Fruit fly (Drosophila melanogaster) whole organism, embryonic: ENCODE data around the gene Iru.

Experiments used
- Atf3 ChIP-seq: fragments of 200-800 bp; sonication (Bioruptor generic); optimal IDR thresholded peaks from 3 replicates; lab custom pipeline; 2016; ENCODE audit warnings: missing biosample characterization, missing genetic modification characterization
- Atf6 ChIP-seq: fragments of 200-800 bp; sonication (Bioruptor generic); IDR thresholded peaks from 2 replicates; pipeline ENCODE4 v1.3.6; 2022; ENCODE audit warnings: missing biosample characterization, missing genetic modification characterization
- CG10543 ChIP-seq: fragments of 200-800 bp; sonication (Bioruptor generic); optimal IDR thresholded peaks from 3 replicates; lab custom pipeline; 2017; ENCODE audit warnings: missing biosample characterization, mild to moderate bottlenecking, missing genetic modification characterization, moderate library complexity
- CG10979 ChIP-seq: fragments of 200-800 bp; sonication (Bioruptor generic); optimal IDR thresholded peaks from 2 replicates; lab custom pipeline; 2018; ENCODE audit warnings: missing biosample characterization, mild to moderate bottlenecking, missing genetic modification characterization, moderate library complexity
- CG11247 ChIP-seq: fragments of 200-800 bp; sonication (Bioruptor generic); IDR thresholded peaks from 2 replicates; pipeline ENCODE4 v1.3.6; 2022; ENCODE audit warnings: missing biosample characterization, missing genetic modification characterization
- CG12104 ChIP-seq: fragments of 200-800 bp; sonication (Bioruptor generic); optimal IDR thresholded peaks from 3 replicates; lab custom pipeline; 2016; ENCODE audit warnings: missing biosample characterization, missing genetic modification characterization
- CG12155 ChIP-seq: fragments of 200-800 bp; sonication (Bioruptor generic); optimal IDR thresholded peaks from 3 replicates; lab custom pipeline; 2016; ENCODE audit warnings: missing biosample characterization, missing genetic modification characterization
- CG13287 ChIP-seq: fragments of 200-800 bp; sonication (Bioruptor generic); IDR thresholded peaks from 2 replicates; pipeline ENCODE4 v1.3.6; 2022; ENCODE audit warnings: missing biosample characterization, missing genetic modification characterization; ENCODE audit not compliant: partially characterized antibody
- CG16779 ChIP-seq: fragments of 200-800 bp; sonication (Bioruptor generic); IDR thresholded peaks from 2 replicates; pipeline ENCODE4 v1.3.6; 2022; ENCODE audit warnings: missing biosample characterization, missing genetic modification characterization
- CG16815 ChIP-seq: fragments of 200-800 bp; sonication (Bioruptor generic); optimal IDR thresholded peaks from 3 replicates; lab custom pipeline; 2017; ENCODE audit warnings: missing biosample characterization, mild to moderate bottlenecking, missing genetic modification characterization
- CG17912 ChIP-seq: fragments of 200-800 bp; sonication (Bioruptor generic); optimal IDR thresholded peaks from 2 replicates; lab custom pipeline; 2018; ENCODE audit warnings: missing biosample characterization, mild to moderate bottlenecking, missing genetic modification characterization
- CG1792 ChIP-seq: fragments of 200-800 bp; sonication (Bioruptor generic); optimal IDR thresholded peaks from 2 replicates; lab custom pipeline; 2016; ENCODE audit warnings: missing biosample characterization, missing genetic modification characterization
- CG2116 ChIP-seq: fragments of 200-800 bp; sonication (Bioruptor generic); optimal IDR thresholded peaks from 3 replicates; lab custom pipeline; 2018; ENCODE audit warnings: missing biosample characterization, mild to moderate bottlenecking, missing genetic modification characterization
- CG4730 ChIP-seq: fragments of 200-800 bp; sonication (Bioruptor generic); IDR thresholded peaks from 2 replicates; pipeline ENCODE4 v1.3.6; 2022; ENCODE audit warnings: missing biosample characterization, missing genetic modification characterization
- CG7963 ChIP-seq: fragments of 200-800 bp; sonication (Bioruptor generic); IDR thresholded peaks from 3 replicates; pipeline ENCODE4 v1.3.6; 2022; ENCODE audit warnings: missing biosample characterization, missing genetic modification characterization; ENCODE audit not compliant: partially characterized antibody
- CG9437 ChIP-seq: fragments of 200-800 bp; sonication (Bioruptor generic); optimal IDR thresholded peaks from 2 replicates; lab custom pipeline; 2018; ENCODE audit warnings: missing biosample characterization, mild to moderate bottlenecking, missing genetic modification characterization
- CG9932 ChIP-seq: fragments of 200-800 bp; sonication (Bioruptor generic); IDR thresholded peaks from 2 replicates; pipeline ENCODE4 v1.3.6; 2022; ENCODE audit warnings: missing biosample characterization, missing genetic modification characterization
- CkIIα-i1 ChIP-seq: fragments of 200-800 bp; sonication (Bioruptor generic); IDR thresholded peaks from 2 replicates; pipeline ENCODE4 v1.3.6; 2022; ENCODE audit warnings: missing biosample characterization, missing genetic modification characterization
- Dip3 ChIP-seq: fragments of 200-800 bp; sonication (Bioruptor generic); optimal IDR thresholded peaks from 3 replicates; lab custom pipeline; 2016; ENCODE audit warnings: missing biosample characterization, missing genetic modification characterization
- Doc3 ChIP-seq: fragments of 200-800 bp; sonication (Bioruptor generic); IDR thresholded peaks from 3 replicates; pipeline ENCODE4 v1.3.6; 2022; ENCODE audit warnings: missing biosample characterization, missing genetic modification characterization; ENCODE audit not compliant: partially characterized antibody
- Dp ChIP-seq: fragments of 200-800 bp; sonication (Bioruptor generic); optimal IDR thresholded peaks from 2 replicates; lab custom pipeline; 2018; ENCODE audit warnings: missing biosample characterization, mild to moderate bottlenecking, missing genetic modification characterization, moderate library complexity
- E2f1 ChIP-seq: fragments of 200-800 bp; sonication (Bioruptor generic); IDR thresholded peaks from 2 replicates; pipeline ENCODE4 v1.3.6; 2022; ENCODE audit warnings: missing biosample characterization, missing genetic modification characterization
- Fer2 ChIP-seq: fragments of 200-800 bp; sonication (Bioruptor generic); optimal IDR thresholded peaks from 2 replicates; lab custom pipeline; 2018; ENCODE audit warnings: missing biosample characterization, mild to moderate bottlenecking, missing genetic modification characterization, moderate library complexity
- Hr39 ChIP-seq: fragments of >200 bp; optimal IDR thresholded peaks from 2 replicates; lab custom pipeline; 2017
- Hr51 ChIP-seq, 2 experiments: fragments of 200-800 bp; sonication (Bioruptor generic); optimal IDR thresholded peaks; 2 replicates in 1 of 2; 3 replicates in 1 of 2; lab custom pipeline; 2016 to 2018; ENCODE audit warnings: missing biosample characterization in 2 of 2, missing genetic modification characterization in 2 of 2, mild to moderate bottlenecking in 1 of 2, moderate library complexity in 1 of 2
- Hsf ChIP-seq: fragments of 200-800 bp; sonication (Bioruptor generic); optimal IDR thresholded peaks from 3 replicates; lab custom pipeline; 2016; ENCODE audit warnings: missing biosample characterization, missing genetic modification characterization
- MBD-R2 ChIP-seq: fragments of 200-800 bp; sonication (Bioruptor generic); IDR thresholded peaks from 2 replicates; pipeline ENCODE4 v1.3.6; 2022; ENCODE audit warnings: missing biosample characterization, missing genetic modification characterization
- Max ChIP-seq: fragments of 200-800 bp; sonication (Bioruptor generic); optimal IDR thresholded peaks from 2 replicates; lab custom pipeline; 2016; ENCODE audit warnings: missing biosample characterization, mild to moderate bottlenecking, missing genetic modification characterization
- Med ChIP-seq: fragments of 200-800 bp; sonication (Bioruptor generic); peaks from one replicate; lab custom pipeline; 2016; ENCODE audit warnings: missing biosample characterization, missing genetic modification characterization, mild to moderate bottlenecking, inconsistent platforms, moderate library complexity
- Mes4 ChIP-seq: fragments of 200-800 bp; sonication (Bioruptor generic); optimal IDR thresholded peaks from 2 replicates; lab custom pipeline; 2016; ENCODE audit warnings: missing biosample characterization, missing genetic modification characterization
- Nf-YB ChIP-seq: fragments of 200-800 bp; sonication (Bioruptor generic); optimal IDR thresholded peaks from 3 replicates; lab custom pipeline; 2019; ENCODE audit warnings: missing biosample characterization, mild to moderate bottlenecking, missing genetic modification characterization, moderate library complexity
- Oli ChIP-seq: fragments of 200-800 bp; sonication (Bioruptor generic); optimal IDR thresholded peaks from 2 replicates; lab custom pipeline; 2018; ENCODE audit warnings: missing biosample characterization, mild to moderate bottlenecking, missing genetic modification characterization, moderate library complexity
- ase ChIP-seq: fragments of 200-800 bp; sonication (Bioruptor generic); IDR thresholded peaks from 3 replicates; pipeline ENCODE4 v1.3.6; 2022; ENCODE audit warnings: missing biosample characterization, missing genetic modification characterization
- br ChIP-seq: fragments of >200 bp; optimal IDR thresholded peaks from 2 replicates; lab custom pipeline; 2017
- caup ChIP-seq: fragments of 200-800 bp; sonication (Bioruptor generic); optimal IDR thresholded peaks from 3 replicates; lab custom pipeline; 2017; ENCODE audit warnings: missing biosample characterization, mild to moderate bottlenecking, missing genetic modification characterization, moderate library complexity; ENCODE audit not compliant: severe bottlenecking
- cg ChIP-seq: fragments of 200-800 bp; sonication (Bioruptor generic); optimal IDR thresholded peaks from 3 replicates; lab custom pipeline; 2019; ENCODE audit warnings: missing biosample characterization, mild to moderate bottlenecking, missing genetic modification characterization, moderate library complexity
- dimm ChIP-seq: fragments of 200-800 bp; sonication (Bioruptor generic); IDR thresholded peaks from 2 replicates; pipeline ENCODE4 v1.3.6; 2022; ENCODE audit warnings: missing biosample characterization, missing genetic modification characterization
- eyg ChIP-seq: fragments of 200-800 bp; sonication (Bioruptor generic); optimal IDR thresholded peaks from 3 replicates; lab custom pipeline; 2016; ENCODE audit warnings: missing biosample characterization, missing genetic modification characterization
- fd102C ChIP-seq: fragments of 200-800 bp; sonication (Bioruptor generic); optimal IDR thresholded peaks from 2 replicates; lab custom pipeline; 2018; ENCODE audit warnings: missing biosample characterization, mild to moderate bottlenecking, missing genetic modification characterization, moderate library complexity
- ham ChIP-seq: fragments of 200-800 bp; sonication (Bioruptor generic); IDR thresholded peaks from 2 replicates; pipeline ENCODE4 v1.3.6; 2022; ENCODE audit warnings: missing biosample characterization, missing genetic modification characterization
- kay ChIP-seq: fragments of 200-800 bp; sonication (Bioruptor generic); optimal IDR thresholded peaks from 2 replicates; lab custom pipeline; 2016; ENCODE audit warnings: missing biosample characterization, missing genetic modification characterization
- mld ChIP-seq: fragments of 200-800 bp; sonication (Bioruptor generic); IDR thresholded peaks from 3 replicates; pipeline ENCODE4 v1.3.6; 2022; ENCODE audit warnings: missing biosample characterization, missing genetic modification characterization; ENCODE audit not compliant: partially characterized antibody
- nerfin-1 ChIP-seq: fragments of 200-800 bp; sonication (Bioruptor generic); optimal IDR thresholded peaks from 3 replicates; lab custom pipeline; 2019; ENCODE audit warnings: missing biosample characterization, mild to moderate bottlenecking, missing genetic modification characterization, moderate library complexity
- sens-2 ChIP-seq: fragments of 200-800 bp; sonication (Bioruptor generic); IDR thresholded peaks from 2 replicates; pipeline ENCODE4 v1.3.6; 2022; ENCODE audit warnings: missing biosample characterization, missing genetic modification characterization
- tap ChIP-seq: fragments of 200-800 bp; optimal IDR thresholded peaks from 3 replicates; lab custom pipeline; 2019; ENCODE audit warnings: missing biosample characterization, mild to moderate bottlenecking, missing genetic modification characterization, moderate library complexity
- tio ChIP-seq: fragments of 200-800 bp; sonication (Bioruptor generic); optimal IDR thresholded peaks from 2 replicates; lab custom pipeline; 2017; ENCODE audit warnings: missing biosample characterization, missing genetic modification characterization, inconsistent platforms
- tna ChIP-seq: fragments of 200-800 bp; sonication (Bioruptor generic); IDR thresholded peaks from 2 replicates; pipeline ENCODE4 v1.3.6; 2022; ENCODE audit warnings: missing biosample characterization, missing genetic modification characterization; ENCODE audit not compliant: partially characterized antibody
- toy ChIP-seq: fragments of 200-800 bp; sonication (Bioruptor generic); IDR thresholded peaks from 2 replicates; pipeline ENCODE4 v1.3.6; 2022; ENCODE audit warnings: missing biosample characterization, missing genetic modification characterization
- unc-4 ChIP-seq: fragments of 200-800 bp; sonication (Bioruptor generic); IDR thresholded peaks from 2 replicates; pipeline ENCODE4 v1.3.6; 2022; ENCODE audit warnings: missing biosample characterization, missing genetic modification characterization; ENCODE audit not compliant: partially characterized antibody

Gene Iru

DNA sequence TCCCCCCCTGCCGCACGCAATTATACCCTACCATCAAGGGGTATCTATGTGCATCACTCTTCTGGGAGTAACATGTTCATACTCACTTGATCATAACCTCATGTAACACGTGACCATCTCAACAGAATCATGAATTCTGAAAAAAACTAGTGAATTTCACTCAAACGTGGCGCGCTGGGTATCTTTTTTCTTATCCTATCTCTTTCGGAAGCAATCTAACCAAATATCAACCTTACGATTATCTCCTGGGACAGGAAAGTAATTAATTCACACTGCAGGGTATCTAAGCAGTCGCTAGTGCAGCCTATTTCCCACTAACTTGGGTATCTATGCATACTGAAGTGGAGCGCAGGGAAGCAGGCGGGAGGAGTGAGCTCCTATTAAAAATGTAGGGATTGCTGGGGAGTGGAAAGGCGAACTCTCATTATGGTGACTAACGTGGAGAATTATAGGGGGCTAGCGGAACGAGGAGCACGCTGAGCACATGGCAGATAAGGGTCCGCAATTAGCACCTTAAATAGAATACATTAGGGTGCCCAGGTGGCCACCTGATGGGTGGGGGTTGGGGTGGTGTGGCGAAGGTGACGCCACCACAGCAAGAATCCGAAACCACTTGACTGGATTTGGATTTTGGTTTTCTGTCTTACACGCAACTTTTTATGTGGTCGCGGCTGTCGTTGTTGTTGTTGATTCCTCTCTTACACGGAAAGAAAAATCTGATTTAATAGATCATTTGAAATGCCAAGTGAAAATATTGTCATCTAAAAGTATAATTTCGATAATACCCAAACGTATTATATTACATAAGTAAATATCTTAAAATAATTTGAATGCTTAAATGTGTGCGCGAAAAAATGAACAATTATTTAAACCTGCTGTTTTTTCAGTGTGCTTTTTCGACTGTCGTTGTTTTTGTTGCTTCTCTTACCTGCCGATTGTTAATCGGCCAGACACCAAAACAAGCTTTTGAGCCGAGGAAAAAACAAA lies 49.2 kb downstream of the Iru start (continued):
- TF ChIP-seq Med (GFP tag; lab: Kevin White, UChicago) (peak; percentile 98), tap (tag; lab: Kevin White, UChicago) (peak; percentile 96), CG11247 (no peak), ham (no peak), nerfin-1 (tag; lab: Kevin White, UChicago) (peak; percentile 91), Hsf (GFP tag; lab: Kevin White, UChicago) (peak; percentile 83), CG9437 (GFP tag; lab: Kevin White, UChicago) (peak; percentile 73), Hr39 (lab: Kevin White, UChicago) (no peak), caup (peak; percentile 95), br (lab: Kevin White, UChicago) (no peak), Dp (GFP tag; lab: Kevin White, UChicago) (no peak), fd102C (no peak), eyg (peak; percentile 63), CG12104 (GFP tag; lab: Kevin White, UChicago) (peak; percentile 92), Atf3 (GFP tag; lab: Kevin White, UChicago) (peak; percentile 10), unc-4 (GFP tag; lab: Robert Waterston, UW) (no peak), dimm (GFP tag; lab: Robert Waterston, UW) (no peak), CG9932 (GFP tag; lab: Robert Waterston, UW) (no peak), CG4730 (GFP tag; lab: Robert Waterston, UW) (no peak), Hr51 (GFP tag; optimal IDR thresholded peaks at IDR 0.05; lab: Kevin White, UChicago) (peak; percentile 66 to 95), CG16815 (GFP tag; lab: Kevin White, UChicago) (peak; percentile 83), Nf-YB (peak; percentile 83), Max (peak; percentile 86), kay (peak; percentile 56), CG10543 (GFP tag; lab: Kevin White, UChicago) (peak; percentile 37), CG10979 (tag; lab: Kevin White, UChicago) (peak; percentile 94), Mes4 (GFP tag; lab: Kevin White, UChicago) (peak; percentile 28), CG2116 (GFP tag; lab: Kevin White, UChicago) (peak; percentile 41), tio (GFP tag; lab: Kevin White, UChicago) (peak; percentile 89), E2f1 (GFP tag; lab: Robert Waterston, UW) (no peak), ase (GFP tag; lab: Robert Waterston, UW) (no peak), Fer2 (peak; percentile 89), toy (GFP tag; lab: Robert Waterston, UW) (no peak), Atf6 (no peak), CG17912 (no peak), CG12155 (GFP tag; lab: Kevin White, UChicago) (peak; percentile 90), Doc3 (GFP tag; lab: Robert Waterston, UW) (no peak), Oli (tag; lab: Kevin White, UChicago) (peak; percentile 94), tna (GFP tag; lab: Robert Waterston, UW) (no peak), CG1792 (peak; percentile 62), Dip3 (GFP tag; lab: Kevin White, UChicago) (peak; percentile 77), CkIIα-i1 (GFP tag; lab: Robert Waterston, UW) (no peak), sens-2 (GFP tag; lab: Robert Waterston, UW) (no peak), CG16779 (GFP tag; lab: Robert Waterston, UW) (no peak), CG13287 (GFP tag; lab: Robert Waterston, UW) (no peak), mld (GFP tag; lab: Robert Waterston, UW) (no peak), cg (GFP tag; lab: Kevin White, UChicago) (no peak), MBD-R2 (GFP tag; lab: Robert Waterston, UW) (no peak), CG7963 (GFP tag; lab: Robert Waterston, UW) (no peak)
